Fruit fly (Drosophila melanogaster) whole organism, adult: Measurements from ENCODE around the gene Usp10.

Experiments used
- CG11617 ChIP-seq: fragments of 200-800 bp; sonication (Bioruptor generic); optimal IDR thresholded peaks from 2 replicates; lab custom pipeline; 2017; ENCODE audit warnings: mild to moderate bottlenecking, missing biosample characterization, missing genetic modification reagents, missing genetic modification characterization
- CG12768 ChIP-seq: fragments of 200-800 bp; sonication (Bioruptor generic); optimal IDR thresholded peaks from 2 replicates; lab custom pipeline; 2017; ENCODE audit warnings: missing biosample characterization, missing genetic modification characterization, mild to moderate bottlenecking, moderate library complexity, missing genetic modification reagents
- CG14711 ChIP-seq: fragments of 200-800 bp; sonication (Bioruptor generic); optimal IDR thresholded peaks from 2 replicates; lab custom pipeline; 2018; ENCODE audit warnings: missing biosample characterization, mild to moderate bottlenecking, missing genetic modification characterization, moderate library complexity
- CG1620 ChIP-seq: fragments of 200-800 bp; sonication (Bioruptor generic); optimal IDR thresholded peaks from 2 replicates; lab custom pipeline; 2016; ENCODE audit warnings: missing biosample characterization, missing genetic modification characterization
- CG33017 ChIP-seq: fragments of 200-800 bp; sonication (Bioruptor generic); optimal IDR thresholded peaks from 2 replicates; lab custom pipeline; 2018; ENCODE audit warnings: missing biosample characterization, mild to moderate bottlenecking, missing genetic modification characterization, moderate library complexity
- CG5204 ChIP-seq: fragments of 200-800 bp; sonication (Bioruptor generic); optimal IDR thresholded peaks from 2 replicates; lab custom pipeline; 2016; ENCODE audit warnings: missing biosample characterization, missing genetic modification characterization
- CG7045 ChIP-seq: fragments of 200-800 bp; sonication (Bioruptor generic); optimal IDR thresholded peaks from 2 replicates; lab custom pipeline; 2017; ENCODE audit warnings: missing biosample characterization, mild to moderate bottlenecking, missing genetic modification characterization
- CG7101 ChIP-seq: fragments of 200-800 bp; sonication (Bioruptor generic); optimal IDR thresholded peaks from 2 replicates; lab custom pipeline; 2018; ENCODE audit warnings: missing biosample characterization, mild to moderate bottlenecking, missing genetic modification characterization, moderate library complexity
- Clk ChIP-seq: fragments of 200-800 bp; sonication (Bioruptor generic); optimal IDR thresholded peaks from 2 replicates; lab custom pipeline; 2017; ENCODE audit warnings: missing biosample characterization, missing genetic modification characterization
- Crg-1 ChIP-seq: fragments of 200-800 bp; sonication (Bioruptor generic); optimal IDR thresholded peaks from 2 replicates; lab custom pipeline; 2016; ENCODE audit warnings: missing biosample characterization, missing genetic modification characterization
- Hr96 ChIP-seq: fragments of 200-800 bp; sonication (Bioruptor generic); optimal IDR thresholded peaks from 2 replicates; lab custom pipeline; 2016; ENCODE audit warnings: missing biosample characterization, missing genetic modification characterization
- Mnt ChIP-seq: fragments of 200-800 bp; sonication (Bioruptor generic); optimal IDR thresholded peaks from 2 replicates; lab custom pipeline; 2016; ENCODE audit warnings: missing biosample characterization, mild to moderate bottlenecking, missing genetic modification characterization
- bab1 ChIP-seq: fragments of 200-800 bp; sonication (Bioruptor generic); optimal IDR thresholded peaks from 3 replicates; lab custom pipeline; 2019; ENCODE audit warnings: missing biosample characterization, mild to moderate bottlenecking, missing genetic modification characterization, moderate library complexity
- cic ChIP-seq: fragments of 200-800 bp; sonication (Bioruptor generic); optimal IDR thresholded peaks from 2 replicates; lab custom pipeline; 2017; ENCODE audit warnings: missing biosample characterization, mild to moderate bottlenecking, missing genetic modification characterization, moderate library complexity
- cnc ChIP-seq, 2 experiments: fragments of >200 bp; optimal IDR thresholded peaks; 2 replicates each; lab custom pipeline; 2017
- kay ChIP-seq: fragments of 200-800 bp; sonication (Bioruptor generic); peaks from one replicate; lab custom pipeline; 2016; ENCODE audit warnings: missing biosample characterization, missing genetic modification characterization, borderline replicate concordance
- ovo ChIP-seq: fragments of 200-800 bp; sonication (Bioruptor generic); optimal IDR thresholded peaks from 2 replicates; lab custom pipeline; 2016; ENCODE audit warnings: missing biosample characterization, missing genetic modification characterization
- pad ChIP-seq: fragments of 200-800 bp; sonication (Bioruptor generic); optimal IDR thresholded peaks from 3 replicates; lab custom pipeline; 2017; ENCODE audit warnings: missing biosample characterization, missing genetic modification characterization, mild to moderate bottlenecking, moderate library complexity, missing genetic modification reagents
- tj ChIP-seq: fragments of 200-800 bp; sonication (Bioruptor generic); optimal IDR thresholded peaks from 3 replicates; lab custom pipeline; 2017; ENCODE audit warnings: missing biosample characterization, mild to moderate bottlenecking, missing genetic modification characterization, moderate library complexity
- toe ChIP-seq: fragments of 200-800 bp; sonication (Bioruptor generic); optimal IDR thresholded peaks from 2 replicates; lab custom pipeline; 2016; ENCODE audit warnings: missing biosample characterization, missing genetic modification characterization

The Usp10 gene

DNA sequence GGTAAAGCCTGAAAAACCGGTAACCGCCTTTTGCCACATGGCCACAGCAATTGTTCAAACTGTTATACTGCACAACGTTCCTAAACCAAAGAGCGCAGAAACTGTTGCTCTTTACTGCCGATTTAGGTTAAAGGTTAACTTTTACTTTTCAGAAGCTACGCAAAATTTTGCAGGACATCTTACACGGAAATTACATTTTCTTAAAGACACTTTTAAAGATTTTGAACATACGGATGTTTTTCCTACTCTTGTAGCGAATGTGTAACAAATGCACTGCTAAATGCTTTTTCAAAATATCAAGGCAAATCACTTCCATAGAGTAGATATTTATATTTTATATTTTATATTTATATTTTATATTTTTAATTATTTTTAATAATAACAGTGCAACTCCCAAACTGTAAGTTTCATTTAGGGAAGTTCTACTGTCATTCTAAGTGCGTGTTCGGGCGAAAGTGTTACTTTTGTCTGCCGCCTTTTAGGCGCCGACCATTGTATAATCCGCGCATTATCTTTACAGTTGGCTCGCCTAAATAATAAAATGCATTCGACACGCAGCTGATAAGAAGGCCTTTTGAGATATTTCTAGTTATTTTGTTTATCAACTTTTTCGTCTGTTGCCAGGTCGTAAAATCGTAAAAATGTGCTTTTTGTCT, 10.7 kb downstream of the Usp10 start:
- TF ChIP-seq kay (GFP tag; lab: Kevin White, UChicago) (peak; percentile 76), CG7045 (GFP tag; lab: Kevin White, UChicago) (peak; percentile 22), ovo (GFP tag; lab: Kevin White, UChicago) (no peak), Clk (GFP tag; lab: Kevin White, UChicago) (no peak), toe (no peak)

- TF ChIP-seq tj (GFP tag; lab: Kevin White, UChicago) (peak; percentile 11), Crg-1 (GFP tag; lab: Kevin White, UChicago) (no peak)
Observed at dm6 chr3L:882892-883255, 11.2 kb downstream of the Usp10 start.

- no peak for TF ChIP-seq CG33017 (tag; lab: Kevin White, UChicago)
- peak; percentile 83 for TF ChIP-seq tj (GFP tag; lab: Kevin White, UChicago)
Observed at dm6 chr3L:883786-884185, 12.1 kb downstream of the Usp10 start.

DNA sequence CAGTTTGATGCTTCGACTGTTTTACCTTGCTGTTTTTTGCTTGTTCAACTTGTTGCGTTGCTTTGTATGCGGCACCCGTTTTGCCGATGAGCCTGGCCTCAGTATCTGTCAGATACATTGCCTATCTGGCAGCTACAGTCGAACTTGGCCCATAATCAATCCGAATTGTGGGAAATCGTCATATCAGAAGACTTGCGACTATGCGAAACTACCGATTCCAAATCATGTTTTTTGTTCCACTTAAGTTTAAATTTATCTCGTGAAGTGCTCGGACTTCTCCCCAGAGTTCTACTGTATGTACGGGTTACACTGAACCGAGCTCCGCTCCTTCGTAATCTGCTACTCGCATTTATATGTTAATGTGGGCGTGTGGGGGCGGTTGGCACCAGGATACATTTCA, 12.5 kb downstream of the Usp10 start:
- no peak for TF ChIP-seq kay (GFP tag; lab: Kevin White, UChicago)
- no peak for TF ChIP-seq CG14711 (tag; lab: Kevin White, UChicago)
- TF ChIP-seq cic (GFP tag; lab: Kevin White, UChicago) = no peak
- TF ChIP-seq ovo (GFP tag; lab: Kevin White, UChicago) = no peak
- no peak for TF ChIP-seq toe
- no peak for TF ChIP-seq Crg-1 (GFP tag; lab: Kevin White, UChicago)
- no peak for TF ChIP-seq CG5204 (GFP tag; lab: Kevin White, UChicago)
- TF ChIP-seq cnc (optimal IDR thresholded peaks at IDR 0.05; lab: Kevin White, UChicago) = no peak
- TF ChIP-seq CG33017 (tag; lab: Kevin White, UChicago) = no peak
- TF ChIP-seq Clk (GFP tag; lab: Kevin White, UChicago) = no peak
- TF ChIP-seq CG7101 (tag; lab: Kevin White, UChicago) = no peak
- no peak for TF ChIP-seq pad (GFP tag; lab: Kevin White, UChicago)
- no peak for TF ChIP-seq CG11617 (GFP tag; lab: Kevin White, UChicago)
- TF ChIP-seq CG7045 (GFP tag; lab: Kevin White, UChicago) = no peak
- TF ChIP-seq CG1620 (GFP tag; lab: Kevin White, UChicago) = no peak
- no peak for TF ChIP-seq Hr96 (GFP tag; lab: Kevin White, UChicago)

DNA sequence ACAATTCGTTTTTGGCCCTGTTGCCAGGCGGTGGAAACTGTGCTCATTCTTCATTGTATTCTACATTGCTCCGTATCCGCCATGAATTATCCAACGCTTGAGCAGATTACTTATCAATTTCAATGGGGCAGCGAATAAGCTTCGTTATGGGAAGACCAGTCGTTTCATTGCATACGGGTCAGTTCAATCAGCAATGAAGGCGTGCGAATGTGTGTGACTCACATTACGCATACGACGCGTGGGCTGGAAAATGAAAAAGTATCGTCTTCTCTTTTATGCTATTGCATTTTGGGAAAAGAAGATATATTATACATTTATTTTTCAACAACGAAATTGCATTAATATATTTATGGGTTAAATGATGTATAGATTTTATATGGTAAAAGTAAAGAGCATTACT, 13.3 kb downstream of the Usp10 start:
- TF ChIP-seq kay (GFP tag; lab: Kevin White, UChicago) = peak; percentile 79
- TF ChIP-seq bab1 (GFP tag; lab: Kevin White, UChicago) = no peak

dm6 chr3L:885624-886257, 14.0 kb downstream of the Usp10 start:
- TF ChIP-seq cic (GFP tag; lab: Kevin White, UChicago) = no peak
- TF ChIP-seq tj (GFP tag; lab: Kevin White, UChicago) = peak; percentile 66

dm6 chr3L:887423-888097, 15.9 kb downstream of the Usp10 start:
- TF ChIP-seq CG33017 (tag; lab: Kevin White, UChicago) = no peak
- TF ChIP-seq kay (GFP tag; lab: Kevin White, UChicago) = no peak
- TF ChIP-seq ovo (GFP tag; lab: Kevin White, UChicago) = no peak
- TF ChIP-seq CG7045 (GFP tag; lab: Kevin White, UChicago) = peak; percentile 1
- no peak for TF ChIP-seq Crg-1 (GFP tag; lab: Kevin White, UChicago)
- no peak for TF ChIP-seq CG5204 (GFP tag; lab: Kevin White, UChicago)
- TF ChIP-seq CG12768 = peak; percentile 24
- no peak for TF ChIP-seq CG11617 (GFP tag; lab: Kevin White, UChicago)
- no peak for TF ChIP-seq bab1 (GFP tag; lab: Kevin White, UChicago)
- no peak for TF ChIP-seq CG1620 (GFP tag; lab: Kevin White, UChicago)
- no peak for TF ChIP-seq toe
- TF ChIP-seq Clk (GFP tag; lab: Kevin White, UChicago) = no peak
- no peak for TF ChIP-seq Hr96 (GFP tag; lab: Kevin White, UChicago)
- TF ChIP-seq pad (GFP tag; lab: Kevin White, UChicago) = peak; percentile 7
- TF ChIP-seq cic (GFP tag; lab: Kevin White, UChicago) = no peak
- no peak for TF ChIP-seq CG14711 (tag; lab: Kevin White, UChicago)
- TF ChIP-seq tj (GFP tag; lab: Kevin White, UChicago) = no peak
- no peak for TF ChIP-seq CG7101 (tag; lab: Kevin White, UChicago)
- TF ChIP-seq Mnt (GFP tag; lab: Kevin White, UChicago) = no peak
- TF ChIP-seq cnc (optimal IDR thresholded peaks at IDR 0.05; lab: Kevin White, UChicago) = no peak
